Fruit fly (Drosophila melanogaster): ENCODE data around the gene akirin.
A peak's percentile ranks its signal among the peaks of the same experiment; 100 is the strongest.

akirin gene

DNA sequence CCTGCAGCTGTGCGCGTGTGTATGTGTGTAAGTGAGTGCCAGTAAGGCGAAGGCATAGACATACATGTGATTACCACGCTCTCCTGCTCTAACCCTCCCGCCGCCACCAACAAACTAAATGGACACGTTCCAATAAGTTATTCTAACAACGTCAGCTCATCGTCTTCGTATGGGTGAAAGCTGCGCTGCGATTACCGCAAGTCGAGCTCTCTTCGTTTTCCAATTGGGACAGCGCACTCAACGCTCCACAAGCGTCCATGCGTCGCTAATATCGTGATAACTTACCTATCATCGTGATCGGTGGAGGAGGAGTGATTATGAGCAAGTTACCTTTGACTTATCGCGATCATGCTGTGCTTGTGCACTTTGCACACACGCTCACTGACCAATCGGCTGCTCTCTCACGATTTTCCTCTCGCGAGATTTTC lies 8.5 kb upstream of the akirin start:
- peak; percentile 6 for TF ChIP-seq noc (tag; optimal IDR thresholded peaks at IDR 0.05)

DNA sequence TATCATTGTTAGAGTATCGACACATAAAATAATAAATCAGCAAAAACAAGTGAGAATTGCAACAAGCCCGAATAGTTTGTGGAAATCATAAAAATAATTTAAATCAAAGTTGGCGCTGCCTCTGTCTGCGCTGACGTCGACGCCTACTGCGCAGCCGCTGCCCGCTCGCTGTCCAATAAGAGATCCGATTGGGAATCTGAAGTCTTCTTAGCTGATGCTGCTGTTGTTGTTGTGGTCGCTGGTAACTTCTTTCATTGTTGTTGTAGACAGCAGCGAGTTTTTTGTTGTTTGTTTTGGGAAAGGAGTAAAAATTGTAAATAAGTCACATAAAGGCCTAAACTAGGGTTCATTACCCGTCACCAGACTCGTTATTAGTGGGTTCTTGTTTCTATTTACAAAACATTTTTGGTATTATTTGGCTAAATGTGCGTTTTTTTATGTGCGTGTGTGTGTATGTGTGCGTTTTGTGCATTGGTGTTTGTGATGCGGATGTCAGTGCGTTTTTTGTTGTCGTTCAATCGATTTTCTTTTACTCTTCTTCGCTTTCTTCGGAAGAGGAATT lies 4.8 kb upstream of the akirin start:
- TF ChIP-seq noc (tag; optimal IDR thresholded peaks at IDR 0.05), result no peak

DNA sequence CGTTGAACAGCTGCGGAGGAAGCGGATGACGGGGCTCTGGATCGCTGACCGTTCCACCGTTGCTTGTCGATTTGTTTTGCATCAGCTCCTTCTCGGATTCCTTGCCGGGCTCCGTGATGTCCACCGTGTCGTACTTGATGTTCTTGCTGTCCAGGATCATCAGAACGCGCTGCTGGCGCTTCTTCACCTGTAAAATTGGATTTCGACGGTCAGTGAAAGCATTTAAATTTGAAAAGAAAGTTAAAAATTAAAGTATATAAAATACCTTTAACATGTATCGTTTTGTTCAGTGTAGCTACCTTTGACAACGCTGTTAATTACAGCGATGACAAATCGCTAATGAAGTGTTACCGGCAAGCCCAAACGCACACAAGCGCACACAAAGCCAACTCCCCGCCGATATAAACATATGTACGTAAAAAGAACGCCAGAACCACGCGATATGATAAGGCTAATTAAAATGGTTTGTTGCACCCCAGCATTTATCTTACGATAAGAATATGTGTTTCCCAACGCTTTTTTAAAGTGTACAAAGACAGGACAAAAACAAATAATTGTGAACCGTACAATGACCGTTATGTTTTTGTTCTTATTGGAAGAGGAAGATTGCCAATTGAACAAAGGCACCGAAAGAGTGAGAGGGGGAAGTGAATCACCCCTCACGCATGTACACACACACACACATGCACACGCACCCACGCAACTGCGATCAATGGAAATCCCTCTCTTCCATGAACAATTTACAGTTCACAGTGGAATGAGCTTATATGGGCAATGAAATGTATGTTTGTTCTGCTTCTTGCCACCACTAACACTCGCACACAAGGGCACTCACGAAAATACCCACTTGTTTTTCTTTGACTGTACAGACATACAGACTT lies 1.6 kb upstream of the akirin start:
- TF ChIP-seq noc (tag; optimal IDR thresholded peaks at IDR 0.05), result no peak

DNA sequence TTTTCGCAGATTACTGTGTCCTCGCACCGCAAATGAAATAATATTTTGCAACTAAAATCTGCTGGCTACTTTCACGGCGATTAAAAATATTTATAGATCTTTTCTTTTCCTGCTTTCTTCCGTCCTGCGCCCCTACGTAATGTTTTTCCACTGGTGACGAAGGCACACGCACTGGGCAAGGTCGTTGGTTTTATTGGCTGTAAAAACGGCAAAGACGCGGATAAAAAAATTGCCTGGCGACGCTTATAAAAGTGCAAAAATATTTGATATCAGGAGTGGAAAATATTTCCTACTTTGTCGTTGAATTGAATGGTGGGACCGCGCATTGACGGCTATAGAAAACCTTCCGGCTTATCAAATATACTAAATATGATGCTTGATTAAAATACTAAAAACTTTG lies 709 bp upstream of the akirin start, which contains the start of gene Sh3beta:
Sh3beta (minus strand) TSS at position 327 of the 400 bp plus-strand sequence.
- no peak for TF ChIP-seq noc (tag; optimal IDR thresholded peaks at IDR 0.05)

DNA sequence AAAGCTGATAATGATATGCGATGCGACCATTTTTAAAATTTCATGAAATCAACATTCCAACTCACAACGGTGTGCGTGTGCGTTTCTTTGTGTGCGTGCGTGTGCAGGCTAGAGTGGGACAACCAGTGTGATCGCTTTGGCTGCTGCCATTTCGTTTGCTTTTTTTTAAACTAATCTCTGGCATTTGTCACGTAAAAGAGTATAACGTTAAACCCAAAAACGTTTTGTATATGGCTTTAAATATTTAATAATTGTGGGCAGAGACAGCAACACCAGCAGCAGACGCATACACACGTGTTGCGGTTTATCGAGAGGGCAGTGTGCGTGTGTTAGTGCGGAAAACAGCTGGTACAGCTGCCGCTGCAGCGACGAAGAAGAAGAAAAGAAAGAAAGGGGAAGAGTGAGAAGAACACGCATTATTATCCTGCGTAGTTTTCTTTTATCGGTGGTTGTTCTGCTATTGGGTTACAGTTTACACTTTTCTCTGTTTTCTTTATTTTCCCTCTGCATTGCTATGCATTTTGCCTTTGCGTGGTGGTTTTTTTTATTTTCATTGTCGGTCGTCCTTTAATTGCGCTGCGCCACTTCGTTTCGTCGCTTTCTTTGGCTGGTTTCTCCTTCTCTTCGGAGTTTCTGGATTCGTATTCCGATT lies 714 bp downstream of the akirin start:
- TF ChIP-seq noc (tag; optimal IDR thresholded peaks at IDR 0.05), result peak; percentile 11

DNA sequence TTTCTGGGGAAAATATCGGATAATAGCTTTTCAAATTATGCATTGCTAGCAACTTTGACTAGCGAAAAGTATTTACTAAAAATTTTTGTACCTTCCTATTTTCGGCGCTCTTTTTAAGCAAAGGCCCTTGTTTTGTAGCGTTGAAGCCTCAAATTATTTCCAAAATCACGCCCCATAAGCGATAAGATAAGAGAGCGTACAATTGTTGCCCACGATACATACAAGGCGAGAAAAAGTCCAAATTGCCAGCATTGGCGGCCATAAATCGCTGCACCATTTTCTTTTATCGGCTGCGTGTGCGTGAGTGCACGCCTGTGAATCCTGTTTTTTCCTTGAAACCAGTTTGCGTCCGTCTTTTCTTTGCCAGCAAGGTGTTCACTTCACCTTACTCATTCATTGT lies 1.6 kb downstream of the akirin start:
- no peak for TF ChIP-seq noc (tag; optimal IDR thresholded peaks at IDR 0.05)

DNA sequence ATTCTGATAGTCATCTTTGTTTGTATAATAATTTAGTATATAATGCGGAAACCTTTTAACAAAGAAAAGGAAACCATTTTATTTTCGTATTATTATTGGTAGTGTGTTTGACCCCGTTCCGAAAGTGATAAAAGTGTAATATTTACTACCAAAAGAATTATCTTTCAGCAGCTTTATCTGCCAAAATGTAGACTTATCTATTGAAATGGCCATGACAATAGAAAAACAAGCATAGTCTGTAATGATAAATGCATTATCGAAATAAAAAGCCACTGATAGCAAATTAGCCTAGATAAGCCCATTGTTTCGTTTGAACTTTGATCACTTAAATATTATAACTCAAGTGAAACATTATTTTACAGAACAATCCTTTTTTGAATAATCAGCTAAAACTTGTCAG lies 6.5 kb downstream of the akirin start:
- no peak for TF ChIP-seq noc (tag; optimal IDR thresholded peaks at IDR 0.05)

DNA sequence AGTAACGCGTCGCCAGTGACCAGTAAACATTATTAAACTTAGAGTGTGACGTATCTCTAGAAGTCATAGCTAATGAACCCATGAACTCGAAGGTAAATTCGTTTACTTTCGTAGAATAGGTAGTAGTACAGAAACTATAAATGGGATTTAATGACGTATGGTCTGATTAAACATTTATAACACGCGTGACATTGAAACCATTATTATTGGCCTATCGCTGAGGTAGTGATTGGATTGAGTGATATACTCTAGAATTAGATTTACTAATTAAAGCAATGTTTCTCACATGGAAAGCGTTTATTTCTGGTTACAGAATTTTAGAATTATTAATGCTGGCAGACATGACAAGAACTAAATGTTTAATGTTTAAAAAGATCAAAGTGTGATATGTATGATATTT lies 7.2 kb downstream of the akirin start:
- no peak for TF ChIP-seq noc (tag; optimal IDR thresholded peaks at IDR 0.05)

DNA sequence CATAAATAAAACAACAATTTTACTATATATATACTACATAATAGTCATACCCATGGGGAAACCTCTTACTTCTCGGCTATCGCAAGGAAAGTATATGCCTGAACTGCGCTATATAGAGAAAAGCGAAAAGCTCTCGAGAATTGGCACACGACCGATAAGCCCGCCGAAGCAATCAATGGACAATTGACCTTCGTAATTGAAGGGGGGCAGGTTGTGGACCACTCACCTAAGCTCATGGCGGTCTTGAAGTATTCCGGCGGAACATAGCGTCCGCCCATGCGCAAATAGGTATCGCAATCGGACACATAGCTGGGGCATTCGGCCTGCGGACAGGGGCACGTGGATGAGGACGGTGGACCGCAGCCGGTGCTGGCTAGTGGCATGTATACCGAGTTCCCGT lies 10.8 kb downstream of the akirin start:
- no peak for TF ChIP-seq noc (tag; optimal IDR thresholded peaks at IDR 0.05)

DNA sequence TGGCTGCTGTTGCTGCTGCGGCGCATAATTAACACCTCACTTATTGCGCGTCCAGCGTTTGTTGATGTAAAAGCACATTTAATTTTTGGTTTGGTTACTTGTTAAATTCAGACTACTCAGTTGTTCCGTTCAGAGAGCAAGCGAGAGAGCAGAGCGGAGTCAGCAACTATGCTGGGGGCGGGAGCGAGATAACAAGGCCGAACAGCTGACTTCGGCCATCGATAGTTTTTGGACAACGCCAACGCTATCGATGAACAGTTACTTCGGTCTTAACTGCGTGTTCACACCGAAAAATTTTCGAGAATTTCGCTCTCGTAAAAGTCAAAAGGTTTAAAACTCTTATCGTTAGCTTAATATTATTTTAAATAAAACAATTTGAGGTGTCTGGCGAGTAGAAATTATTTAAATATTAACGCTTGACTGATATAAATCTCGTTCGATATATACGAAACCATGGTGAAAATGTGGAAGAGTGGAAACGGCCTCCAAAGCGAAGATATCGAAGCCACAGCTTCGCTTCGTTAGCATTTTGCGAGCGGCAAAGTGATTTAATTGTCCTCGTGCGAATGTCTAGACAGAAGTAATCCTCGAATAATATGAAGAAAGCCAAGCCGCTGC lies 11.8 kb downstream of the akirin start, which contains the start of the genes SMSr and smid:
SMSr (minus strand) TSS at position 116 of the 618 bp plus-strand sequence.
smid (plus strand) TSS at position 256 of the 618 bp plus-strand sequence.
- peak; percentile 39 for TF ChIP-seq noc (tag; optimal IDR thresholded peaks at IDR 0.05)

DNA sequence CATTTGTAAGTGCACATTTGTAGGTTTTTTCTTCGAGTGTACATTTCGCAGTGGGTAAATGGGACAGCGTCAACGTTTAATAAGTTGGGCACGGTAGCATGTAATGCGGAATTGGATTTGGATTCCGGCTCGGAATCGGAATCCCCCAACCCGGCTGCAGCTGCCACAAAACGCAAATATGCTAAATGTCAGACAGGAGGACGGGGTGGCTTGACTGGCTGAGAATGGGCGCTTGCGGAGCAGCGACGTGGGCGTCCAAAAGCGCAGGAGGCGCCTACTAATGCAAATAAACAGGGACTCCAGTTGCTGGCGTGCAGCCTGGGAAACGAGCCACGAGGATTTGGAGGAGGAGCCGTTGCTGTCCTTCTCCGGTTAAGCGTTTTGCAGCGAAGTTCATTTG lies 18.2 kb downstream of the akirin start, which contains the start of gene CG8564:
CG8564 (minus strand) TSS at position 101 of the 400 bp plus-strand sequence.
- no peak for TF ChIP-seq noc (tag; optimal IDR thresholded peaks at IDR 0.05)

DNA sequence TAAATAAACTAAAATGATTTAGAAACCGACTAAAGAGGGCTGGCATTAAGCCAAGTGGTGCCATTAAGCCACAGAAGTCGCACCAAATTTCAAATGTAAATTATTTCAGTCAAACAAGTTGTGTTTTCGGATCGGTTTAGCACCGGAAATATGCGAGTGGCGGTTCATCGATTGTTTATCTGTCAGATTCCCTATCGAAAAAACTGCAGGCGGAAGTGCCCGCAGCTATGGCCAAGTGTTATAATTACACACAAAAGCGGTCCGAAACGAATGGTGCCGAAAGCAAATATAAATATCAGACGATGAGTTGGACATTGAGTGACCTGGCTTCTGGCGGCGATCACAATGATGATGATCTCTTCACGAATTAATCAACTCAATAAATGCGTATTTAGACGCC lies 20.4 kb downstream of the akirin start:
- TF ChIP-seq noc (tag; optimal IDR thresholded peaks at IDR 0.05), result no peak

DNA sequence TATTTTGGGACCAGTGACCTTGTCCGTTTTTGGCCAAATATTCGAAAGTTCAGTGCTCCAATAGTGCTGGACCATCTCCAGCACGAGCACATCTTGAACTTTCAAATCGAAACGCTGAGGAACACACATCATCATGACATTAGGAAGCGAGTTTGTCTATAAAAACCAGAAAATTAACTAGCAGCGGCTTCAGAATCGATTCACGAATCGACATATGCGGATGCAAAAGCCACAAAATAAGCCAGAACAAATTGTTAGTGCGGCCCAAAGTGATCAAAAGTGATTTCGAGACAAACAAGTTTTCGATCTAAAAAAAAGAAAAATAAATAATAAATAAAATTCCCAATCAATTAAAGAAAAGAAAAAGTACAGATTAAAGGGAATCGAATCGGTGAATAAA lies 20.8 kb downstream of the akirin start, which contains the start of gene CG8563:
CG8563 (plus strand) TSS at position 301 of the 400 bp plus-strand sequence.
- TF ChIP-seq noc (tag; optimal IDR thresholded peaks at IDR 0.05), result no peak

DNA sequence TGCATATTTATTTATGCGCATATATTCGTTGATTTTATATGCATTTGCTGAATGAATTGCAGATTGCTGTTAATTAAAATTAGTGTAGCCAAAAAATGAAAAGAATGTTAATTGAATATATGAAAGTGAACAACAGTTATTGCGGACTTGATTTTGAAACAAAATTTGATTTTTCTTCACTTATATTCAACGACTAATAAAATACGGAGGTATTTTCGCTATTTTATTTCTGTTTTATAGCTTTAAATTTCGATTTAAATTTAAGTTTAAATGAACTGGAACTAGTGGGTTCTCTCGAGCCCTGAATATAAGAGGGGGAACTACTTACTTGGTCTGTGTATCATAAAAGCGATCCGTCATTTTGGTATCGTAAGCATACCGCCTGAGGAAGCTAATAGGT lies 26.4 kb downstream of the akirin start, which contains the start of gene CG32379:
CG32379 (plus strand) TSS at position 301 of the 400 bp plus-strand sequence.
- no peak for TF ChIP-seq noc (tag; optimal IDR thresholded peaks at IDR 0.05)

DNA sequence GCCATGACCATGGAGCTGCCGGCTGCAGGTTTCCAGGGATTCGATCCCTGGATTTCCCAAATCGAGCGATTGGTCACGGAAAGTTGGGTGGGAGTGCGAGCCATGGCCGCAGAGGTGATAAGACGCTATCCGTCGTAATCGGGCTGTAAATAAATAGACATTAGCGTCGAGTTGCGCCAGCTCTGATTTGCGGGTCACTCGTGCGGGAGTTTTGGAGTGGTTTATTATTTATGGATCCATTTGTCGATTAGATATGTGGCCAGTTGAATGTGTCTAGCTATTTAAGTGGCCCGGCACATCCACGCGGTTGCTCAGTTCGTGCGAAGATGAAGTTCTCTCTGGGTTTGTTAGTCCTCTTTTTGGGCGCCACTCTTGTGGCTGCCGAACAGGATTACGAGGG lies 28.3 kb downstream of the akirin start, which contains the start of gene CG8562:
CG8562 (plus strand) TSS at position 307 of the 400 bp plus-strand sequence.
- peak; percentile 81 for TF ChIP-seq noc (tag; optimal IDR thresholded peaks at IDR 0.05)

DNA sequence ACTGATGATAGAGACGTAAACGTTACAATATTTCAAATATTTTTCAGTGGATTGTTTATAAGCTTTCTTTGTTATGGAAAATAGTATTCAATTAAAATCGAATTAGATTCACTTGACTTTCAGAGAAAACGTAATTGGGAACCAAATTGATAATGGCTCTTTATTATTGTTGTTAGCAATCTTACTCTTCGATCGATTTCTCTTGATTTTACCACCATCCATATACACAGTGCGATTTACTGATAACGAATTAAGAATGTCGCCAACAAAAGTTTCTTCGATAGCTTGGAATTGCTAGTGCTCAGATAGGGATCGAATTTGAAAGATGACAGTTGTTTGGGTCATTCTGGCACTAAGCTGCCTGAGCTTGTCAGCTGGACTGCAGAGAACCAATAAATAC lies 30.1 kb downstream of the akirin start, which contains the start of gene CG18417:
CG18417 (plus strand) TSS at position 301 of the 400 bp plus-strand sequence.
- no peak for TF ChIP-seq noc (tag; optimal IDR thresholded peaks at IDR 0.05)
